Fruit fly (Drosophila melanogaster) whole organism, pupa: ENCODE measurements around the gene CG9150.

Experiments
- CG12605 ChIP-seq: fragments of 200-800 bp; sonication (Bioruptor generic); IDR thresholded peaks from 2 replicates; pipeline ENCODE4 v1.3.6; 2022; ENCODE audit warnings: missing biosample characterization, missing genetic modification characterization
- CG13204 ChIP-seq: fragments of 200-800 bp; sonication (Bioruptor generic); optimal IDR thresholded peaks from 2 replicates; lab custom pipeline; 2018; ENCODE audit warnings: missing biosample characterization, mild to moderate bottlenecking, missing genetic modification characterization, moderate library complexity
- CG14655 ChIP-seq: fragments of 200-800 bp; sonication (Bioruptor generic); optimal IDR thresholded peaks from 3 replicates; lab custom pipeline; 2017; ENCODE audit warnings: mild to moderate bottlenecking, missing biosample characterization, missing genetic modification reagents, missing genetic modification characterization
- CG15710 ChIP-seq: fragments of 200-800 bp; sonication (Bioruptor generic); optimal IDR thresholded peaks from 2 replicates; lab custom pipeline; 2018; ENCODE audit warnings: missing biosample characterization, mild to moderate bottlenecking, missing genetic modification characterization, moderate library complexity
- CG17806 ChIP-seq: fragments of 200-800 bp; sonication (Bioruptor generic); optimal IDR thresholded peaks from 2 replicates; lab custom pipeline; 2018; ENCODE audit warnings: missing biosample characterization, mild to moderate bottlenecking, missing genetic modification characterization, moderate library complexity
- CG32121 ChIP-seq: fragments of 200-800 bp; sonication (Bioruptor generic); IDR thresholded peaks from 2 replicates; pipeline ENCODE4 v1.3.6; 2022; ENCODE audit warnings: missing biosample characterization, missing genetic modification characterization
- CG4496 ChIP-seq: fragments of 200-800 bp; sonication (Bioruptor generic); IDR thresholded peaks from 3 replicates; pipeline ENCODE4 v1.3.6; 2022; ENCODE audit warnings: missing biosample characterization, missing genetic modification characterization
- CG8301 ChIP-seq: fragments of 200-800 bp; sonication (Bioruptor generic); optimal IDR thresholded peaks from 2 replicates; lab custom pipeline; 2018; ENCODE audit warnings: missing biosample characterization, mild to moderate bottlenecking, missing genetic modification characterization
- EcR ChIP-seq: fragments of 200-800 bp; sonication (Bioruptor generic); optimal IDR thresholded peaks from 3 replicates; lab custom pipeline; 2019; ENCODE audit warnings: missing biosample characterization, missing genetic modification characterization, mild to moderate bottlenecking, moderate library complexity, missing genetic modification reagents
- Ets98B ChIP-seq: fragments of 200-800 bp; sonication (Bioruptor generic); IDR thresholded peaks from 2 replicates; pipeline ENCODE4 v1.3.6; 2022; ENCODE audit warnings: missing biosample characterization, missing genetic modification characterization
- Pif1A ChIP-seq: fragments of 200-800 bp; sonication (Bioruptor generic); optimal IDR thresholded peaks from 3 replicates; lab custom pipeline; 2016; ENCODE audit warnings: missing biosample characterization, missing genetic modification characterization
- fd96Ca ChIP-seq: fragments of 200-800 bp; sonication (Bioruptor generic); IDR thresholded peaks from 3 replicates; pipeline ENCODE4 v1.3.6; 2022; ENCODE audit warnings: missing biosample characterization, missing genetic modification characterization

- TF ChIP-seq CG13204 (GFP tag; lab: Kevin White, UChicago) = no peak
- TF ChIP-seq CG14655 (GFP tag; lab: Kevin White, UChicago) = no peak
- TF ChIP-seq fd96Ca (GFP tag; lab: Robert Waterston, UW) = no peak
- TF ChIP-seq Ets98B (GFP tag; lab: Robert Waterston, UW) = no peak
- no peak for TF ChIP-seq Pif1A (GFP tag; lab: Kevin White, UChicago)
- TF ChIP-seq CG32121 (GFP tag; lab: Robert Waterston, UW) = no peak
- no peak for TF ChIP-seq CG4496 (GFP tag; lab: Robert Waterston, UW)
- no peak for TF ChIP-seq CG15710 (tag; lab: Kevin White, UChicago)
- TF ChIP-seq EcR (GFP tag; lab: Kevin White, UChicago) = no peak
- TF ChIP-seq CG17806 (tag; lab: Kevin White, UChicago) = no peak
- no peak for TF ChIP-seq CG8301
- no peak for TF ChIP-seq CG12605 (GFP tag; lab: Robert Waterston, UW)
Measured at dm6 chr2L:6076829-6077364, 8.5 kb upstream of the CG9150 start.
